Fruit fly (Drosophila melanogaster): ENCODE measurements around the gene ValRS-m.

Gene ValRS-m

DNA sequence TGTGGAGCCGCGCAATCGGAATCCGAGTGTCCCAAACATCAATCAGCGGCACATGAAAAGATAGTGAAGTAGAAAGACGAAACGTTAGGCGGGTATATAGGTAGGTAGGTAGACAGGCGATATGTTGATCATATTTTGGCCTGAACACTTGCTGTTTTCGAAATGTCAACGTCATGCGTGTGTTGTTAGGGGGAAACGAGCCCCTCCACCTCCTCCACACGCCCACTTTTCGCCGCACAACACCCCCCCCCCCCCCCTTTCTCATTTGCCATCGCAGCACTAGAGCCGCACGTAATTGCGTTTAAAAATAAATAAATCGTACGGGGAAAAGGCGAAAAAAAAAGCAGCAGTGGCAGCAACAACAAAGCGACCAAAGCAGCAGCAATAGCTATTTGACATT is 14.7 kb downstream of the ValRS-m start (continued):
- TF ChIP-seq NC2α (GFP tag; optimal IDR thresholded peaks at IDR 0.05) (no peak), CG10543 (GFP tag; optimal IDR thresholded peaks at IDR 0.05) (peak; percentile 5), CG9797 (GFP tag; optimal IDR thresholded peaks at IDR 0.05) (no peak), CG7963 (GFP tag; IDR thresholded peaks at IDR 0.05; ENCODE audit: partially characterized antibody) (peak; percentile 16; the same call in 1 of the 3 replicates)

DNA sequence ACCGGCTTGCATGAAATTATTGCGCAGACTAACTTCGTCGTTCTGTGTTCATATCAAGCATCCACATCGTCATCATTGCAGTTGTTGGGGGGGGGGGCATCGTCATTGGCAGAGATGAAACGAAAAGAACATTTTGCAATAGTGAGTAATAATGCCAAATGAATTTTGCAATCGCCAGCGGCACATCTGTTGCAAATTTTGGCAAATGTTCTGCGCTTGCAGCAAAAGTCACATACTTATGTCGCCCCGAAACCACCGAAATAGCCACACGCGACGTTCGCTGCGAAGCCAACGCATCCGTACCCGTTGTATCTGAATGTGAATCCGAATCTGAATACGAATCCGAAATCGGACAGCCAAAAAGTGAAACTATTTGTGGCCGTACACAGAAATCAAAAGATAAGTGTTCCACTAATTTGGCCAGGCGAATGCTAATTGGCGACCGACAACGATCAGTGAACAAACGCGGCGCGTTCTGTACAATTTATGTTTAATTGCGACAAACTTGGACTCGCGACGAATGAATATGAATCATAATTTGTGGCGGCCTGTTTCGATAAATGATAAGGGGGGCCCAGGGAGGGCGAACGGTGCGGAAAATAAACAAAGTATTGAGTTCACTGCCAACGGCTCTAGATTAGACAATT is 16.6 kb downstream of the ValRS-m start:
- TF ChIP-seq CG8290 (GFP tag; optimal IDR thresholded peaks at IDR 0.05) (no peak), CG8290 (tag; optimal IDR thresholded peaks at IDR 0.05) (no peak), CG11560 (tag; IDR thresholded peaks at IDR 0.05) (no peak), sug (tag; optimal IDR thresholded peaks at IDR 0.05) (peak; percentile 48), sisA (GFP tag; IDR thresholded peaks at IDR 0.05) (no peak), TFAM (GFP tag; optimal IDR thresholded peaks at IDR 0.05) (no peak), CG11247 (GFP tag; IDR thresholded peaks at IDR 0.05) (no peak), otp (GFP tag; IDR thresholded peaks at IDR 0.05) (no peak), Bdp1 (GFP tag; optimal IDR thresholded peaks at IDR 0.05) (no peak), gsb (GFP tag; IDR thresholded peaks at IDR 0.05) (no peak), tx (GFP tag; optimal IDR thresholded peaks at IDR 0.05) (no peak), Drgx (GFP tag; IDR thresholded peaks at IDR 0.05) (no peak), ap (GFP tag; IDR thresholded peaks at IDR 0.05) (no peak), Six4 (GFP tag; optimal IDR thresholded peaks at IDR 0.05) (no peak), CG8281 (tag; optimal IDR thresholded peaks at IDR 0.05) (no peak), exex (tag; optimal IDR thresholded peaks at IDR 0.05) (peak; percentile 58), Eip74EF (GFP tag; optimal IDR thresholded peaks at IDR 0.05) (no peak), GATAe (GFP tag; conservative IDR thresholded peaks at IDR 0.05) (peak; percentile 24; the same call in 1 of the 2 replicates), YL-1 (GFP tag; optimal IDR thresholded peaks at IDR 0.05) (no peak), lab (GFP tag; optimal IDR thresholded peaks at IDR 0.05) (peak; percentile 34), slp2 (GFP tag; optimal IDR thresholded peaks at IDR 0.05) (no peak), CG12744 (GFP tag; optimal IDR thresholded peaks at IDR 0.05) (no peak), CG10209 (GFP tag; optimal IDR thresholded peaks at IDR 0.05) (no peak), CG34376 (GFP tag; optimal IDR thresholded peaks at IDR 0.05) (no peak), Hey (tag; optimal IDR thresholded peaks at IDR 0.05) (peak; percentile 75), croc (GFP tag; conservative IDR thresholded peaks at IDR 0.05) (no peak), crol (GFP tag; IDR thresholded peaks at IDR 0.05) (no peak; the same call in 1 of the 2 replicates), chn (GFP tag; optimal IDR thresholded peaks at IDR 0.05) (no peak), mirr (GFP tag; optimal IDR thresholded peaks at IDR 0.05) (peak; percentile 80), CG18262 (tag; optimal IDR thresholded peaks at IDR 0.05) (no peak), Bgb (GFP tag; IDR thresholded peaks at IDR 0.05; ENCODE audit: partially characterized antibody) (no peak), dmrt99B (tag; optimal IDR thresholded peaks at IDR 0.05) (no peak)

DNA sequence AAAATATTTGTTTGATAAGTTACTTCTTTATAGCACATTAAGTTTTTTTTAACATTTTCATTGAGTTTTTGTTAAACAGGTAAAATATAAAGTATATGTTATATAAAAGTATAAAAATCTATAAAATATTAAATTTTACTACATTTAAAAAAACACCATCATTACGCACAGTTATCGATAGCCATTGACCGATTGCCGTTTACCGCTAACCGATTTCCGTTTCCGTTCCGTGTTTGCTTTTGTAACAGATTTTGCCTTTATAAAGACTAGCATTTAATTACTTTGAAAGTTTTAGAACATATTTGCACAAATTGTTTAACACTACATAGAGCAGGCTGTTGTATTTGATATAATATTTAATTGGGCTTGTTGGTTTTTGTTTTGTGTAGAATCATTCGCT is 24.9 kb downstream of the ValRS-m start:
- TF ChIP-seq stwl (tag; optimal IDR thresholded peaks at IDR 0.05) (peak; percentile 58), CG7271 (tag; optimal IDR thresholded peaks at IDR 0.05) (peak; percentile 77), eve (GFP tag; optimal IDR thresholded peaks at IDR 0.05) (no peak), Eip74EF (GFP tag; optimal IDR thresholded peaks at IDR 0.05) (no peak), TFAM (GFP tag; optimal IDR thresholded peaks at IDR 0.05) (no peak), CG17361 (GFP tag; IDR thresholded peaks at IDR 0.05) (no peak), CG4730 (GFP tag; IDR thresholded peaks at IDR 0.05) (no peak), sd (tag; optimal IDR thresholded peaks at IDR 0.05) (no peak), CG1647 (GFP tag; optimal IDR thresholded peaks at IDR 0.05) (no peak), Ets97D (GFP tag; optimal IDR thresholded peaks at IDR 0.05) (peak; percentile 13), emc (GFP tag; optimal IDR thresholded peaks at IDR 0.05) (no peak)

Data from whole organism, embryonic.